Worm (Caenorhabditis elegans) whole organism, L1 larva: Measurements from ENCODE around the gene T28A11.17.

Experiments
- aly-2 ChIP-seq: fragments of 150-350 bp; optimal IDR thresholded peaks from 2 replicates; lab custom pipeline; 2014; ENCODE audit warnings: missing biosample characterization, missing genetic modification characterization
- ceh-82 ChIP-seq, 3 experiments: fragments of 150-350 bp in 1 of 3; sonication (generic microtip) in 2 of 3; optimal IDR thresholded peaks; 2 replicates each; lab custom pipeline; 2014 to 2017; ENCODE audit warnings: missing biosample characterization in 3 of 3, missing genetic modification characterization in 3 of 3
- efl-1 ChIP-seq, 4 experiments: fragments of 150-350 bp; optimal IDR thresholded peaks in 3 of 4; peaks in 1 of 4; 1 replicate in 1 of 4; 2 replicates in 3 of 4; lab custom pipeline; 2014; ENCODE audit warnings: missing biosample characterization in 2 of 4, missing genetic modification characterization in 2 of 4, missing genetic modification reagents in 2 of 4
- mep-1 ChIP-seq: fragments of 150-350 bp; optimal IDR thresholded peaks from 2 replicates; lab custom pipeline; 2014; ENCODE audit warnings: missing biosample characterization, missing genetic modification characterization
- nhr-12 ChIP-seq: sonication (generic microtip); optimal IDR thresholded peaks from 2 replicates; lab custom pipeline; 2017; ENCODE audit warnings: missing biosample characterization, missing genetic modification characterization
- pax-3 ChIP-seq: fragments of 200-800 bp; sonication (Bioruptor generic); optimal IDR thresholded peaks from 2 replicates; lab custom pipeline; 2018; ENCODE audit warnings: mild to moderate bottlenecking, missing genetic modification characterization, moderate library complexity, missing compliant biosample characterization
- pqm-1 ChIP-seq: sonication (generic microtip); optimal IDR thresholded peaks from 3 replicates; lab custom pipeline; 2017; ENCODE audit warnings: missing biosample characterization, missing genetic modification characterization
- unc-30 ChIP-seq: sonication (generic microtip); optimal IDR thresholded peaks from 2 replicates; lab custom pipeline; 2017; ENCODE audit warnings: missing biosample characterization, missing genetic modification characterization
- ztf-11 ChIP-seq, 2 experiments: sonication (generic microtip); optimal IDR thresholded peaks; 2 replicates each; lab custom pipeline; 2016 to 2017; ENCODE audit warnings: missing genetic modification characterization in 2 of 2, missing biosample characterization in 1 of 2, missing compliant biosample characterization in 1 of 2

DNA sequence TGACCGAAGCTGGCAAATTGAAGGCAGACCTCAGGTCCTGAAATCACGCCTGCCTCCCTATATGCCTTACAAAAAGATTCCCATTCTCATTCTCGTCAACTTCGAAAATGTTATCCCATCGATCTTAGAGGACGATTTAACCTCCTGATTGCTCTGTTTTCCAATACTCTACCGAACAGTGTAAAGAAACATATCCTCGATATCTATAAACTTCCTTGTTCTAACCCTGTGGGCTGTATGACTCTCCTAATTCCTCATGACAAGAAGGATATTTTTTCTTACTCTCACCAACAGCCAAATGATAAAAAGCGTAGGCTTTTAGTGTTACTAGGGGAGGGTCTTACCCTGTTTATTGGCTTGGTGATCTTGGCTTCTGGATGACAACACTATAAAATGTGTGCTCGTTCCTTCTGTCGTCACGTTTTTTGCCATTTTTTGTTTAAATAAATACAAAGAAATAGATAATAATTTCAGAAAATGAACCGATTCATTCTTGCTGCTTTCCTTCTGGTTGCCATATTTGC lies 7.5 kb upstream of the T28A11.17 start, which contains the start of gene T28A11.4:
- TF ChIP-seq ceh-82 (tag; optimal IDR thresholded peaks at IDR 0.05; lab: Kevin White, UChicago) (no peak), ztf-11 (tag; optimal IDR thresholded peaks at IDR 0.05; lab: Kevin White, UChicago) (no peak), pax-3 (no peak), nhr-12 (no peak), unc-30 (tag; lab: Kevin White, UChicago) (no peak), mep-1 (tag; lab: Kevin White, UChicago) (no peak), efl-1 (optimal IDR thresholded peaks at IDR 0.05; lab: Kevin White, UChicago) (no peak), efl-1 (GFP tag; optimal IDR thresholded peaks at IDR 0.05 in 1 of 2; lab: Kevin White, UChicago) (no peak), pqm-1 (tag; lab: Kevin White, UChicago) (no peak), aly-2 (tag; lab: Kevin White, UChicago) (no peak)
